Fruit fly (Drosophila melanogaster): ENCODE data around the gene Odj.

The Odj gene

dm6 chr3R:17798211-17798737 is 10.7 kb downstream of the Odj start, which contains the start of gene CG7379 (continued):
- TF ChIP-seq HmgZ (tag; optimal IDR thresholded peaks at IDR 0.05) = peak; percentile 93
- peak; percentile 77 for TF ChIP-seq Camta (GFP tag; optimal IDR thresholded peaks at IDR 0.05)
- TF ChIP-seq E2f1 (GFP tag; IDR thresholded peaks at IDR 0.05) = peak; percentile 58; the same call in 1 of the 2 replicates
- peak; percentile 78 for TF ChIP-seq CG32767 (GFP tag; IDR thresholded peaks at IDR 0.05)
- TF ChIP-seq HmgD (GFP tag; optimal IDR thresholded peaks at IDR 0.05) = peak; percentile 62
- TF ChIP-seq CG34376 (GFP tag; optimal IDR thresholded peaks at IDR 0.05) = peak; percentile 85
- peak; percentile 85 for TF ChIP-seq CG9215 (GFP tag; IDR thresholded peaks at IDR 0.05)
- TF ChIP-seq btn (GFP tag; optimal IDR thresholded peaks at IDR 0.05) = no peak
- TF ChIP-seq Elba2 (GFP tag; optimal IDR thresholded peaks at IDR 0.05) = peak; percentile 69
- TF ChIP-seq usp (GFP tag; optimal IDR thresholded peaks at IDR 0.05) = no peak
- no peak for TF ChIP-seq Doc2 (GFP tag; IDR thresholded peaks at IDR 0.05)
- TF ChIP-seq gsb (GFP tag; IDR thresholded peaks at IDR 0.05) = peak; percentile 60; the same call in 1 of the 2 replicates
- no peak for TF ChIP-seq toy (GFP tag; IDR thresholded peaks at IDR 0.05)
- TF ChIP-seq CG9437 (GFP tag; optimal IDR thresholded peaks at IDR 0.05) = peak; percentile 78
- no peak for TF ChIP-seq Hand (GFP tag; optimal IDR thresholded peaks at IDR 0.05)
- TF ChIP-seq CG2678 (tag; optimal IDR thresholded peaks at IDR 0.05) = peak; percentile 80
- peak; percentile 49 for TF ChIP-seq CG17912 (GFP tag; optimal IDR thresholded peaks at IDR 0.05)
- TF ChIP-seq CG3847 (GFP tag; IDR thresholded peaks at IDR 0.05) = peak; percentile 95
- no peak for TF ChIP-seq CG7963 (GFP tag; IDR thresholded peaks at IDR 0.05; ENCODE audit: partially characterized antibody)
- TF ChIP-seq Sox100B (GFP tag; optimal IDR thresholded peaks at IDR 0.05) = peak; percentile 80
- peak; percentile 58 for TF ChIP-seq CG3065 (GFP tag; optimal IDR thresholded peaks at IDR 0.05)
- TF ChIP-seq gt (GFP tag; IDR thresholded peaks at IDR 0.05) = peak; percentile 50; the same call in 1 of the 2 replicates
- no peak; the same call in 1 of the 2 replicates for TF ChIP-seq CG14667 (GFP tag; IDR thresholded peaks at IDR 0.05)
- peak; percentile 69 for TF ChIP-seq cwo (GFP tag; optimal IDR thresholded peaks at IDR 0.05)
- TF ChIP-seq row (GFP tag; IDR thresholded peaks at IDR 0.05) = peak; percentile 69
- peak; percentile 74 for TF ChIP-seq CG1792 (GFP tag; optimal IDR thresholded peaks at IDR 0.05)
- peak; percentile 79; the same call in 1 of the 2 replicates for TF ChIP-seq ranshi (GFP tag; IDR thresholded peaks at IDR 0.05)
- TF ChIP-seq CG15514 (GFP tag; optimal IDR thresholded peaks at IDR 0.05) = peak; percentile 85
- TF ChIP-seq CG12155 (GFP tag; optimal IDR thresholded peaks at IDR 0.05) = peak; percentile 89
- TF ChIP-seq tin (GFP tag; optimal IDR thresholded peaks at IDR 0.05) = peak; percentile 88
- no peak for TF ChIP-seq Ravus (GFP tag; IDR thresholded peaks at IDR 0.05)
- TF ChIP-seq CG12769 (tag; optimal IDR thresholded peaks at IDR 0.05) = no peak
- no peak for TF ChIP-seq Hr39 (optimal IDR thresholded peaks at IDR 0.05)
- peak; percentile 61; the same call in 1 of the 2 replicates for TF ChIP-seq Rx (GFP tag; IDR thresholded peaks at IDR 0.05)
- peak; percentile 73 for TF ChIP-seq trem (tag; optimal IDR thresholded peaks at IDR 0.05)
- TF ChIP-seq CG14860 (GFP tag; IDR thresholded peaks at IDR 0.05; ENCODE audit: partially characterized antibody) = no peak
- peak; percentile 71 for TF ChIP-seq nerfin-1 (tag; optimal IDR thresholded peaks at IDR 0.05)
- TF ChIP-seq kni (GFP tag; optimal IDR thresholded peaks at IDR 0.05) = peak; percentile 79
- TF ChIP-seq fd3F (GFP tag; optimal IDR thresholded peaks at IDR 0.05) = peak; percentile 67
- peak; percentile 31; the same call in 1 of the 2 replicates for TF ChIP-seq dimm (GFP tag; IDR thresholded peaks at IDR 0.05)
- TF ChIP-seq trh (GFP tag; optimal IDR thresholded peaks at IDR 0.05) = peak; percentile 41
- TF ChIP-seq dati (GFP tag; IDR thresholded peaks at IDR 0.05) = no peak
- TF ChIP-seq ATbp (GFP tag; optimal IDR thresholded peaks at IDR 0.05) = peak; percentile 44
- no peak; the same call in 1 of the 2 replicates for TF ChIP-seq chm (GFP tag; IDR thresholded peaks at IDR 0.05)
- TF ChIP-seq jumu (GFP tag; optimal IDR thresholded peaks at IDR 0.05) = peak; percentile 80
- TF ChIP-seq B-H2 (GFP tag; optimal IDR thresholded peaks at IDR 0.05) = peak; percentile 94
- no peak for TF ChIP-seq Gsc (GFP tag; IDR thresholded peaks at IDR 0.05)
- TF ChIP-seq Neu2 (GFP tag; optimal IDR thresholded peaks at IDR 0.05; ENCODE audit: borderline replicate concordance) = no peak
- peak; percentile 90 for TF ChIP-seq CG10209 (GFP tag; optimal IDR thresholded peaks at IDR 0.05)
- peak; percentile 87 for TF ChIP-seq Ets97D (GFP tag; optimal IDR thresholded peaks at IDR 0.05)
- TF ChIP-seq Ada2b (GFP tag; IDR thresholded peaks at IDR 0.05) = peak; percentile 38
